Fruit fly (Drosophila melanogaster) whole organism, prepupa: ENCODE data around the gene CG9297.

Source experiments
- CG11762 ChIP-seq: fragments of 200-800 bp; sonication (Bioruptor generic); optimal IDR thresholded peaks from 3 replicates; lab custom pipeline; 2016; ENCODE audit warnings: missing biosample characterization, missing genetic modification characterization; ENCODE audit not compliant: insufficient read depth
- CG1621 ChIP-seq: fragments of 200-800 bp; sonication (Bioruptor generic); optimal IDR thresholded peaks from 3 replicates; lab custom pipeline; 2018; ENCODE audit warnings: missing biosample characterization, mild to moderate bottlenecking, missing genetic modification characterization
- CG3032 ChIP-seq: fragments of 200-800 bp; optimal IDR thresholded peaks from 2 replicates; lab custom pipeline; 2019; ENCODE audit warnings: missing biosample characterization, mild to moderate bottlenecking, missing genetic modification characterization, moderate library complexity
- CG6792 ChIP-seq: fragments of 200-800 bp; sonication (Bioruptor generic); optimal IDR thresholded peaks from 3 replicates; lab custom pipeline; 2016; ENCODE audit warnings: missing biosample characterization, missing genetic modification characterization
- CG8119 ChIP-seq: fragments of 200-800 bp; sonication (Bioruptor generic); IDR thresholded peaks from 3 replicates; pipeline ENCODE4 v1.3.6; 2022; ENCODE audit warnings: missing biosample characterization, missing genetic modification characterization
- Hr39 ChIP-seq: fragments of 200-800 bp; sonication (Bioruptor generic); optimal IDR thresholded peaks from 2 replicates; lab custom pipeline; 2016; ENCODE audit warnings: missing biosample characterization, missing genetic modification characterization
- Smox ChIP-seq: fragments of 200-800 bp; sonication (Bioruptor generic); optimal IDR thresholded peaks from 3 replicates; lab custom pipeline; 2016; ENCODE audit warnings: missing biosample characterization, missing genetic modification characterization
- dsx ChIP-seq: fragments of 200-800 bp; optimal IDR thresholded peaks from 3 replicates; lab custom pipeline; 2019; ENCODE audit warnings: missing biosample characterization, mild to moderate bottlenecking, missing genetic modification characterization, moderate library complexity; ENCODE audit not compliant: poor library complexity, severe bottlenecking
- fd85E ChIP-seq: fragments of 200-800 bp; sonication (Bioruptor generic); optimal IDR thresholded peaks from 3 replicates; lab custom pipeline; 2016; ENCODE audit warnings: missing biosample characterization, missing genetic modification characterization
- pdm3 ChIP-seq: fragments of 200-800 bp; sonication (Bioruptor generic); optimal IDR thresholded peaks from 3 replicates; lab custom pipeline; 2016; ENCODE audit warnings: missing biosample characterization, missing genetic modification characterization
- ss ChIP-seq, 2 experiments: fragments of 200-800 bp; sonication (Bioruptor generic); optimal IDR thresholded peaks; 2 replicates in 1 of 2; 3 replicates in 1 of 2; lab custom pipeline; 2017 to 2018; ENCODE audit warnings: mild to moderate bottlenecking in 2 of 2, missing biosample characterization in 2 of 2, missing genetic modification characterization in 2 of 2, moderate library complexity in 1 of 2

dm6 chr3R:13811737-13812136, 40.4 kb downstream of the CG9297 start:
- no peak for TF ChIP-seq CG3032 (tag; lab: Kevin White, UChicago)
- no peak for TF ChIP-seq ss (GFP tag; optimal IDR thresholded peaks at IDR 0.05; lab: Kevin White, UChicago)
- TF ChIP-seq Smox (GFP tag; lab: Kevin White, UChicago), result no peak
- no peak for TF ChIP-seq dsx (GFP tag; lab: Kevin White, UChicago)
- TF ChIP-seq CG11762 (GFP tag; lab: Kevin White, UChicago), result no peak
- no peak for TF ChIP-seq CG6792 (GFP tag; lab: Kevin White, UChicago)
- no peak for TF ChIP-seq fd85E
- TF ChIP-seq CG1621 (tag; lab: Kevin White, UChicago), result no peak
- no peak for TF ChIP-seq pdm3 (GFP tag; lab: Kevin White, UChicago)
- TF ChIP-seq Hr39, result no peak
- no peak for TF ChIP-seq CG8119
